Worm (Caenorhabditis elegans): Measurements from ENCODE around the gene C56C10.7.
"Not testable (repeated sequence)": the region's sequence is repeated elsewhere in the genome, so short reads cannot be mapped to it uniquely, and the experiment has no call there.

The C56C10.7 gene

ce11 chrII:6587264-6587870 is at the start of gene C56C10.7:
TSS of gene C56C10.7 (minus strand) at chrII:6587575.
- TF ChIP-seq him-1 (tag; optimal IDR thresholded peaks at IDR 0.05) (no peak), W03F9.2 (tag; optimal IDR thresholded peaks at IDR 0.05) (no peak), dao-5 (tag; optimal IDR thresholded peaks at IDR 0.05) (no peak)

ce11 chrII:6636136-6636535 is 48.8 kb upstream of the C56C10.7 start, which contains the start of gene T19D12.5:
TSS of gene T19D12.5 (minus strand) at chrII:6636236.
- TF ChIP-seq W03F9.2 (tag; optimal IDR thresholded peaks at IDR 0.05) (no peak), him-1 (tag; optimal IDR thresholded peaks at IDR 0.05) (no peak), dao-5 (tag; optimal IDR thresholded peaks at IDR 0.05) (no peak)

ce11 chrII:6631995-6632394 is 44.6 kb upstream of the C56C10.7 start:
- TF ChIP-seq dao-5 (tag; optimal IDR thresholded peaks at IDR 0.05) (no peak), him-1 (tag; optimal IDR thresholded peaks at IDR 0.05) (no peak), W03F9.2 (tag; optimal IDR thresholded peaks at IDR 0.05) (no peak)

ce11 chrII:6630811-6631210 is 43.4 kb upstream of the C56C10.7 start, which contains the start of gene T19D12.4:
TSS of gene T19D12.4 (plus strand) at chrII:6631105.
- TF ChIP-seq dao-5 (tag; optimal IDR thresholded peaks at IDR 0.05) (no peak), W03F9.2 (tag; optimal IDR thresholded peaks at IDR 0.05) (no peak), him-1 (tag; optimal IDR thresholded peaks at IDR 0.05) (no peak)

- TF ChIP-seq W03F9.2 (tag; optimal IDR thresholded peaks at IDR 0.05) (no peak), him-1 (tag; optimal IDR thresholded peaks at IDR 0.05) (no peak), dao-5 (tag; optimal IDR thresholded peaks at IDR 0.05) (no peak)
Measured at ce11 chrII:6629775-6630174, 42.4 kb upstream of the C56C10.7 start.

ce11 chrII:6628397-6628796 is 41.0 kb upstream of the C56C10.7 start:
- no peak for TF ChIP-seq dao-5 (tag; optimal IDR thresholded peaks at IDR 0.05)
- no peak for TF ChIP-seq him-1 (tag; optimal IDR thresholded peaks at IDR 0.05)
- TF ChIP-seq W03F9.2 (tag; optimal IDR thresholded peaks at IDR 0.05), result no peak

ce11 chrII:6627182-6627581 is 39.8 kb upstream of the C56C10.7 start, which contains the start of the genes F54H5.5 and F54H5.2:
TSS of gene F54H5.5 (minus strand) at chrII:6627282.
TSS of gene F54H5.2 (plus strand) at chrII:6627484.
- TF ChIP-seq W03F9.2, dao-5, him-1 (tag; optimal IDR thresholded peaks at IDR 0.05): not testable (repeated sequence)

ce11 chrII:6625302-6625701 is 37.9 kb upstream of the C56C10.7 start, which contains the start of gene F54H5.14:
TSS of gene F54H5.14 (minus strand) at chrII:6625402.
- TF ChIP-seq him-1 (tag; optimal IDR thresholded peaks at IDR 0.05) (no peak), W03F9.2 (tag; optimal IDR thresholded peaks at IDR 0.05) (no peak), dao-5 (tag; optimal IDR thresholded peaks at IDR 0.05) (no peak)

ce11 chrII:6621886-6622285 is 34.5 kb upstream of the C56C10.7 start, which contains the start of gene F54H5.3:
TSS of gene F54H5.3 (plus strand) at chrII:6622186.
- TF ChIP-seq him-1 (tag; optimal IDR thresholded peaks at IDR 0.05), result no peak
- no peak for TF ChIP-seq dao-5 (tag; optimal IDR thresholded peaks at IDR 0.05)
- TF ChIP-seq W03F9.2 (tag; optimal IDR thresholded peaks at IDR 0.05), result no peak

- TF ChIP-seq him-1 (tag; optimal IDR thresholded peaks at IDR 0.05) (no peak), W03F9.2 (tag; optimal IDR thresholded peaks at IDR 0.05) (no peak)
Measured at ce11 chrII:6619007-6619406, 31.6 kb upstream of the C56C10.7 start.

- TF ChIP-seq him-1 (tag; optimal IDR thresholded peaks at IDR 0.05) (no peak), dao-5 (tag; optimal IDR thresholded peaks at IDR 0.05) (no peak), W03F9.2 (tag; optimal IDR thresholded peaks at IDR 0.05) (no peak)
Measured at ce11 chrII:6616770-6617169, 29.4 kb upstream of the C56C10.7 start, which contains the start of gene klf-3. TSS of gene klf-3 (plus strand) at chrII:6616878.

ce11 chrII:6616135-6616534 is 28.8 kb upstream of the C56C10.7 start:
- no peak for TF ChIP-seq dao-5 (tag; optimal IDR thresholded peaks at IDR 0.05)
- TF ChIP-seq him-1 (tag; optimal IDR thresholded peaks at IDR 0.05), result no peak
- TF ChIP-seq W03F9.2 (tag; optimal IDR thresholded peaks at IDR 0.05), result no peak

ce11 chrII:6615232-6616029 is 28.1 kb upstream of the C56C10.7 start:
- no peak for TF ChIP-seq W03F9.2 (tag; optimal IDR thresholded peaks at IDR 0.05)
- no peak for TF ChIP-seq him-1 (tag; optimal IDR thresholded peaks at IDR 0.05)
- no peak for TF ChIP-seq dao-5 (tag; optimal IDR thresholded peaks at IDR 0.05)

ce11 chrII:6614500-6614899 is 27.1 kb upstream of the C56C10.7 start:
- no peak for TF ChIP-seq him-1 (tag; optimal IDR thresholded peaks at IDR 0.05)
- no peak for TF ChIP-seq W03F9.2 (tag; optimal IDR thresholded peaks at IDR 0.05)
- no peak for TF ChIP-seq dao-5 (tag; optimal IDR thresholded peaks at IDR 0.05)
